Fruit fly (Drosophila melanogaster) whole organism: ENCODE measurements around the gene Zir.

ENCODE experiments used
- CG8478 ChIP-seq: fragments of >200 bp; optimal IDR thresholded peaks from 2 replicates; lab custom pipeline; 2018; ENCODE audit warnings: inconsistent platforms
- Dll ChIP-seq: fragments of >200 bp; optimal IDR thresholded peaks from 2 replicates; lab custom pipeline; 2017
- EcR ChIP-seq, 2 experiments: fragments of >200 bp; optimal IDR thresholded peaks; 2 replicates each; lab custom pipeline; 2017; ENCODE audit warnings: missing biosample characterization in 2 of 2, missing genetic modification characterization in 2 of 2, missing genetic modification reagents in 2 of 2
- pan ChIP-seq: fragments of >200 bp; optimal IDR thresholded peaks from 2 replicates; lab custom pipeline; 2017
- psq ChIP-seq: fragments of >200 bp; optimal IDR thresholded peaks from 2 replicates; lab custom pipeline; 2017
- usp ChIP-seq: fragments of >200 bp; optimal IDR thresholded peaks from 2 replicates; lab custom pipeline; 2017; ENCODE audit warnings: missing biosample characterization, missing genetic modification characterization, mixed read lengths

Zir gene

dm6 chr2L:94639-95059, at the start of gene Zir:
Zir (plus strand) TSS chr2L:94739.
- TF ChIP-seq Dll (lab: Kevin White, UChicago) (no peak), EcR (GFP tag; optimal IDR thresholded peaks at IDR 0.05; lab: Kevin White, UChicago) (no peak), CG8478 (lab: Kevin White, UChicago) (no peak), usp (GFP tag; lab: Kevin White, UChicago) (no peak), psq (lab: Kevin White, UChicago) (no peak), pan (lab: Kevin White, UChicago) (no peak)

dm6 chr2L:53108-53507, 41.4 kb upstream of the Zir start:
- TF ChIP-seq CG8478 (lab: Kevin White, UChicago), result no peak
- no peak for TF ChIP-seq psq (lab: Kevin White, UChicago)
- TF ChIP-seq EcR (GFP tag; optimal IDR thresholded peaks at IDR 0.05; lab: Kevin White, UChicago), result no peak
- no peak for TF ChIP-seq usp (GFP tag; lab: Kevin White, UChicago)
- TF ChIP-seq Dll (lab: Kevin White, UChicago), result no peak
- TF ChIP-seq pan (lab: Kevin White, UChicago), result no peak

- TF ChIP-seq pan (lab: Kevin White, UChicago) (no peak), psq (lab: Kevin White, UChicago) (no peak), usp (GFP tag; lab: Kevin White, UChicago) (no peak), Dll (lab: Kevin White, UChicago) (no peak), CG8478 (lab: Kevin White, UChicago) (no peak), EcR (GFP tag; optimal IDR thresholded peaks at IDR 0.05; lab: Kevin White, UChicago) (no peak)
Observed at dm6 chr2L:56865-57264, 37.7 kb upstream of the Zir start.

dm6 chr2L:59058-59603, 35.4 kb upstream of the Zir start:
- TF ChIP-seq psq (lab: Kevin White, UChicago) (no peak), usp (GFP tag; lab: Kevin White, UChicago) (no peak), pan (lab: Kevin White, UChicago) (no peak), Dll (lab: Kevin White, UChicago) (no peak), CG8478 (lab: Kevin White, UChicago) (no peak), EcR (GFP tag; optimal IDR thresholded peaks at IDR 0.05; lab: Kevin White, UChicago) (no peak)

dm6 chr2L:65354-65949, 29.1 kb upstream of the Zir start, which contains the start of gene Cda5:
Cda5 (minus strand) TSS chr2L:65404.
- TF ChIP-seq psq (lab: Kevin White, UChicago) (no peak), Dll (lab: Kevin White, UChicago) (no peak), usp (GFP tag; lab: Kevin White, UChicago) (no peak), pan (lab: Kevin White, UChicago) (no peak), EcR (GFP tag; optimal IDR thresholded peaks at IDR 0.05; lab: Kevin White, UChicago) (no peak), CG8478 (lab: Kevin White, UChicago) (no peak)

- no peak for TF ChIP-seq psq (lab: Kevin White, UChicago)
- peak; percentile 73 for TF ChIP-seq CG8478 (lab: Kevin White, UChicago)
Observed at dm6 chr2L:66369-67278, 27.9 kb upstream of the Zir start, which contains the start of gene dbr. dbr (plus strand) TSS chr2L:66482.

dm6 chr2L:67279-67657, 27.3 kb upstream of the Zir start:
- TF ChIP-seq pan (lab: Kevin White, UChicago) (peak; percentile 32), EcR (GFP tag; optimal IDR thresholded peaks at IDR 0.05; lab: Kevin White, UChicago) (no peak), usp (GFP tag; lab: Kevin White, UChicago) (no peak)

- no peak for TF ChIP-seq pan (lab: Kevin White, UChicago)
- TF ChIP-seq psq (lab: Kevin White, UChicago), result no peak
- TF ChIP-seq CG8478 (lab: Kevin White, UChicago), result no peak
- TF ChIP-seq EcR (GFP tag; optimal IDR thresholded peaks at IDR 0.05; lab: Kevin White, UChicago), result no peak
- no peak for TF ChIP-seq Dll (lab: Kevin White, UChicago)
- TF ChIP-seq usp (GFP tag; lab: Kevin White, UChicago), result no peak
Observed at dm6 chr2L:69560-69959, 25.0 kb upstream of the Zir start.

- TF ChIP-seq usp (GFP tag; lab: Kevin White, UChicago), result no peak
- no peak for TF ChIP-seq pan (lab: Kevin White, UChicago)
Observed at dm6 chr2L:71457-71856, 23.1 kb upstream of the Zir start, which contains the start of gene galectin. galectin (plus strand) TSS chr2L:71757.

- TF ChIP-seq psq (lab: Kevin White, UChicago), result no peak
- no peak for TF ChIP-seq CG8478 (lab: Kevin White, UChicago)
- no peak for TF ChIP-seq Dll (lab: Kevin White, UChicago)
- no peak for TF ChIP-seq usp (GFP tag; lab: Kevin White, UChicago)
- no peak for TF ChIP-seq pan (lab: Kevin White, UChicago)
- TF ChIP-seq EcR (GFP tag; optimal IDR thresholded peaks at IDR 0.05; lab: Kevin White, UChicago), result no peak
Observed at dm6 chr2L:71869-72751, 22.4 kb upstream of the Zir start.
